Fruit fly (Drosophila melanogaster): Measurements from ENCODE around the gene Ncoa6.

DNA sequence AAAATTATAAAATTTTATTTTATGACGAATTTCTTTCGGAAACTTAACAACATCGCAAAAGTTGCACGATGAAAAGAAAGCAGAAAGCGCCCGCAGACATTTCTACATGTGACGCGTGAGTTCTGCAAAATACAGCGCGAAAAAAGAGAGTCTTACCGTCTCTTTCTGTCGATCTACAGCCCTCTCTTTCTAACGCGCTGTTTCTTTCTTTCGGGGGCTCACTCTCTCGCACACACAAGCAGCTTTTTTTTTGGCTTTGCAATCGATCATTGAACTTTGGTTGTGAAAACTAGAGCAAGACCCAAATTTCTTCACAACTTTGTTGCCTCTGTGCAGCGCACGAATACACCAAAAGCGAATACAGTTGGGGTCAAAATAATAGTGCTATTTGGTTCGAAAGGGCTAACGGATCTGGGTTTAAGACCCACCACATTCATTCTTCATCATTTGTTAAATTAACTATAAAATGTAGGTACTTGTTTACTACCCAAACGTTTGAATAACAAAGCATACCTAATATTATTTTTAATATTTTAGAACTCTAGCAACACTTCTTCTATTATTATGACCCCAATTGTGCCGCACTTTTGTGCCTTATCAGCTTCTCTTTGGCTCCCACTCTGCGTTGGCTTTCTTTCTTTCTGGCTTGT is 27.4 kb downstream of the Ncoa6 start:
- no peak for TF ChIP-seq h (optimal IDR thresholded peaks at IDR 0.05)
- no peak for TF ChIP-seq psq (optimal IDR thresholded peaks at IDR 0.05)
- no peak for TF ChIP-seq ttk (optimal IDR thresholded peaks at IDR 0.05)
- TF ChIP-seq insv (optimal IDR thresholded peaks at IDR 0.05), result no peak
- TF ChIP-seq Myc (optimal IDR thresholded peaks at IDR 0.05), result no peak
